Fruit fly (Drosophila melanogaster): ENCODE results near the gene Cht5.

The Cht5 gene

dm6 chr3R:13807906-13808305 is 40.6 kb downstream of the Cht5 start (continued):
- TF ChIP-seq CG11294 (GFP tag; IDR thresholded peaks at IDR 0.05) (no peak), CG11902 (GFP tag; optimal IDR thresholded peaks at IDR 0.05) (no peak), CG3032 (tag; optimal IDR thresholded peaks at IDR 0.05) (peak; percentile 43), Sox15 (GFP tag; optimal IDR thresholded peaks at IDR 0.05) (peak; percentile 37), pdm3 (GFP tag; optimal IDR thresholded peaks at IDR 0.05) (peak; percentile 68), Eip75B (GFP tag; optimal IDR thresholded peaks at IDR 0.05) (peak; percentile 57), CG34406 (GFP tag; optimal IDR thresholded peaks at IDR 0.05) (peak; percentile 50), Lpt (GFP tag; optimal IDR thresholded peaks at IDR 0.05) (no peak), CG1621 (tag; optimal IDR thresholded peaks at IDR 0.05) (no peak), Sox14 (GFP tag; optimal IDR thresholded peaks at IDR 0.05) (peak; percentile 66), ss (GFP tag; optimal IDR thresholded peaks at IDR 0.05) (peak in 1 of 2 experiments; percentile 44), CG10669 (GFP tag; optimal IDR thresholded peaks at IDR 0.05) (peak; percentile 14), topi (GFP tag; optimal IDR thresholded peaks at IDR 0.05) (peak; percentile 53), Smox (GFP tag; optimal IDR thresholded peaks at IDR 0.05) (peak; percentile 38), CG8632 (GFP tag; optimal IDR thresholded peaks at IDR 0.05) (peak; percentile 34), CG6163 (GFP tag; IDR thresholded peaks at IDR 0.05) (no peak), dsx (GFP tag; optimal IDR thresholded peaks at IDR 0.05; ENCODE audit: poor library complexity, severe bottlenecking) (peak; percentile 18), Ets96B (tag; optimal IDR thresholded peaks at IDR 0.05) (peak; percentile 41), net (GFP tag; optimal IDR thresholded peaks at IDR 0.05) (peak; percentile 68), Hr39 (GFP tag; optimal IDR thresholded peaks at IDR 0.05) (peak; percentile 42), OdsH (GFP tag; optimal IDR thresholded peaks at IDR 0.05) (peak; percentile 63), fd59A (GFP tag; optimal IDR thresholded peaks at IDR 0.05) (peak; percentile 53), CG31627 (GFP tag; optimal IDR thresholded peaks at IDR 0.05) (peak; percentile 37), vri (GFP tag; optimal IDR thresholded peaks at IDR 0.05) (no peak), CG10631 (GFP tag; optimal IDR thresholded peaks at IDR 0.05) (peak; percentile 74), fkh (GFP tag; optimal IDR thresholded peaks at IDR 0.05) (no peak), Met (GFP tag; optimal IDR thresholded peaks at IDR 0.05) (peak; percentile 46)

dm6 chr3R:13809261-13809660 is 41.9 kb downstream of the Cht5 start:
- TF ChIP-seq CG31627 (GFP tag; optimal IDR thresholded peaks at IDR 0.05) (no peak), Gug (GFP tag; IDR thresholded peaks at IDR 0.05) (no peak), cyc (GFP tag; optimal IDR thresholded peaks at IDR 0.05) (no peak), Met (GFP tag; optimal IDR thresholded peaks at IDR 0.05) (no peak), Eip78C (GFP tag) (no peak), Ets21C (GFP tag; optimal IDR thresholded peaks at IDR 0.05) (no peak), CG3032 (tag; optimal IDR thresholded peaks at IDR 0.05) (no peak), dac (GFP tag; optimal IDR thresholded peaks at IDR 0.05) (no peak), CG15336 (GFP tag; IDR thresholded peaks at IDR 0.05) (no peak), CG11294 (GFP tag; IDR thresholded peaks at IDR 0.05) (no peak), Smox (GFP tag; optimal IDR thresholded peaks at IDR 0.05) (no peak), CG11902 (GFP tag; optimal IDR thresholded peaks at IDR 0.05) (no peak), esn (GFP tag; optimal IDR thresholded peaks at IDR 0.05) (no peak), CG6276 (GFP tag; optimal IDR thresholded peaks at IDR 0.05) (no peak), svp (GFP tag) (no peak), CG10669 (GFP tag; optimal IDR thresholded peaks at IDR 0.05) (no peak), lz (GFP tag; optimal IDR thresholded peaks at IDR 0.05) (no peak), acj6 (GFP tag; optimal IDR thresholded peaks at IDR 0.05) (no peak), Hr39 (GFP tag; optimal IDR thresholded peaks at IDR 0.05) (no peak), CG7368 (GFP tag; optimal IDR thresholded peaks at IDR 0.05) (no peak)

- no peak for TF ChIP-seq spab (GFP tag; optimal IDR thresholded peaks at IDR 0.05)
- no peak for TF ChIP-seq CG6792 (GFP tag; optimal IDR thresholded peaks at IDR 0.05)
- TF ChIP-seq Hr39 (GFP tag; optimal IDR thresholded peaks at IDR 0.05) = no peak
- no peak for TF ChIP-seq net (GFP tag; optimal IDR thresholded peaks at IDR 0.05)
- no peak for TF ChIP-seq topi (GFP tag; optimal IDR thresholded peaks at IDR 0.05)
- no peak for TF ChIP-seq CG32006 (GFP tag; optimal IDR thresholded peaks at IDR 0.05)
- TF ChIP-seq salr (GFP tag; optimal IDR thresholded peaks at IDR 0.05) = no peak
- TF ChIP-seq CG6808 (GFP tag; optimal IDR thresholded peaks at IDR 0.05) = no peak
- no peak for TF ChIP-seq Hr38 (GFP tag; optimal IDR thresholded peaks at IDR 0.05)
- no peak for TF ChIP-seq CG34406 (GFP tag; optimal IDR thresholded peaks at IDR 0.05)
Observed at dm6 chr3R:13810308-13810707, 43.0 kb downstream of the Cht5 start.

Measured in whole organism, prepupa.